Worm (Caenorhabditis elegans): ENCODE data around the gene Y51A2A.12.

Gene Y51A2A.12

DNA sequence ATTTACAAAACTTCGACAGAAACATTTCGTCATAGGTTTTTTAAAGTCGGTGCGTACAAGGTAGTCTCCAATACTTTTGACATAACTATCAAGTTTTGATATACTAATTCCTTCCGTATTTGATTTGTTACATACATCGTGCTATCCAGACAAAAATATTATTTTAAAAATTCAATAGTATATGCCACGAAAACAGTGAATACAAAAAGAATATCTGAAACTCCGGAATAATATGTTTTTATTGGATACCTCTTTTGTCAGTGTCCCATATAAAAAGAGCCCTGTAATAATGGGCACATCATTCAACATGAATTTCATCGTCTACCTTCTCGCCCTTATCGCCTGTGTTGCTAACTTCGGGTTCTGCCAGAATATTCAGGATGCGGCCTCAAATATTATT is at the start of gene Y51A2A.12:
Gene Y51A2A.12 (plus strand): TSS at position 301 of the 400 bp plus-strand sequence.
- no peak for TF ChIP-seq nhr-129 (tag; optimal IDR thresholded peaks at IDR 0.05)
- TF ChIP-seq sma-3 (GFP tag; optimal IDR thresholded peaks at IDR 0.05) = no peak
- TF ChIP-seq nhr-11 (tag; optimal IDR thresholded peaks at IDR 0.05) = no peak
- TF ChIP-seq sma-9 (GFP tag; optimal IDR thresholded peaks at IDR 0.05) = no peak
- no peak for TF ChIP-seq sma-9 (tag; optimal IDR thresholded peaks at IDR 0.05)
- no peak for TF ChIP-seq elt-1 (tag; optimal IDR thresholded peaks at IDR 0.05)
- no peak for TF ChIP-seq F13H6.1 (tag; optimal IDR thresholded peaks at IDR 0.05)
- TF ChIP-seq lin-39 (tag; optimal IDR thresholded peaks at IDR 0.05) = no peak
- TF ChIP-seq nhr-77 (tag; optimal IDR thresholded peaks at IDR 0.05) = no peak
- no peak for TF ChIP-seq peb-1 (tag; optimal IDR thresholded peaks at IDR 0.05)
- TF ChIP-seq ceh-16 (tag; optimal IDR thresholded peaks at IDR 0.05) = no peak
- TF ChIP-seq elt-3 (tag; optimal IDR thresholded peaks at IDR 0.05) = no peak
- no peak for TF ChIP-seq nhr-25 (tag; optimal IDR thresholded peaks at IDR 0.05)
- TF ChIP-seq fos-1 (tag; optimal IDR thresholded peaks at IDR 0.05) = no peak
- no peak for TF ChIP-seq Y55F3AM.14 (GFP tag; optimal IDR thresholded peaks at IDR 0.05)
- no peak for TF ChIP-seq lsy-2 (tag; optimal IDR thresholded peaks at IDR 0.05)
- TF ChIP-seq mbf-1 (tag; optimal IDR thresholded peaks at IDR 0.05) = no peak
- TF ChIP-seq nhr-6 (tag; optimal IDR thresholded peaks at IDR 0.05) = no peak
- TF ChIP-seq nhr-10 (tag; optimal IDR thresholded peaks at IDR 0.05) = no peak
- no peak for TF ChIP-seq ceh-82 (tag; optimal IDR thresholded peaks at IDR 0.05)
- no peak for TF ChIP-seq skn-1 (tag; optimal IDR thresholded peaks at IDR 0.05)

DNA sequence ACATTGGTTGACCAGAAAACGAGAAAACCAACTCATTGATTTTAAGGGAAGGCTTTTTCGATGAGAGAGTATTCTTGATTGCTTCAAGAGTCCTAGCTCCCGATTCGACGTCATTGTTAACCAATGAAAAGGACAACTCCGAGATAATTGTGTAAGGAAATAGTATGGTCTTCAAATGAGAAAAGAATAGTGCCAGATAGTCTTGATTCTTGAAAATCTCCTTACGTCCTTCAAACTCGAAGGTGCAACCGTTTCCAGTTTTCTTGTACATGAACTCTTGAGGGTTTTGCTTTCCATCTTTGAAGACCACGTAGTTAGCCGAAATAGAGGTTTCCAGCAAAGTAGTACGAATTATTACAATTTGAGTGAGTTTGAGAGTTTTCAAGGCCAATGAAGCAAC is 49.2 kb upstream of the Y51A2A.12 start:
- TF ChIP-seq dmd-4 (tag; optimal IDR thresholded peaks at IDR 0.05) (no peak), blmp-1 (tag; optimal IDR thresholded peaks at IDR 0.05; ENCODE audit: insufficient read depth) (no peak), sem-4 (tag; optimal IDR thresholded peaks at IDR 0.05) (no peak), unc-55 (GFP tag; optimal IDR thresholded peaks at IDR 0.05) (no peak), sma-9 (GFP tag; optimal IDR thresholded peaks at IDR 0.05) (no peak), sma-9 (tag; optimal IDR thresholded peaks at IDR 0.05) (no peak), alr-1 (tag; optimal IDR thresholded peaks at IDR 0.05) (no peak), nhr-10 (tag; optimal IDR thresholded peaks at IDR 0.05) (no peak), elt-1 (tag; optimal IDR thresholded peaks at IDR 0.05) (no peak), C34F6.9 (tag; optimal IDR thresholded peaks at IDR 0.05) (no peak), ztf-1 (GFP tag; conservative IDR thresholded peaks at IDR 0.05) (no peak), mbf-1 (tag; optimal IDR thresholded peaks at IDR 0.05) (no peak), aly-2 (tag; optimal IDR thresholded peaks at IDR 0.05) (no peak), lin-13 (GFP tag; optimal IDR thresholded peaks at IDR 0.05) (no peak), gmeb-1 (tag; optimal IDR thresholded peaks at IDR 0.05) (no peak), F13H6.1 (tag; optimal IDR thresholded peaks at IDR 0.05) (no peak), lin-39 (tag; optimal IDR thresholded peaks at IDR 0.05) (no peak), nhr-6 (tag; optimal IDR thresholded peaks at IDR 0.05) (no peak), elt-3 (tag; optimal IDR thresholded peaks at IDR 0.05) (no peak), fos-1 (tag; optimal IDR thresholded peaks at IDR 0.05) (no peak)

- no peak for TF ChIP-seq lin-39 (tag; optimal IDR thresholded peaks at IDR 0.05)
- TF ChIP-seq nhr-25 (tag; optimal IDR thresholded peaks at IDR 0.05) = no peak
- peak; percentile 22 for TF ChIP-seq fos-1 (tag; optimal IDR thresholded peaks at IDR 0.05)
These were observed 48.0 kb upstream of the Y51A2A.12 start for ce11 chrV:18244408-18244807.

- TF ChIP-seq aly-2 (tag; optimal IDR thresholded peaks at IDR 0.05) (no peak), fos-1 (tag; optimal IDR thresholded peaks at IDR 0.05) (peak; percentile 79)
These were observed 46.3 kb upstream of the Y51A2A.12 start for ce11 chrV:18246077-18246476.

- no peak for TF ChIP-seq ztf-4 (tag; optimal IDR thresholded peaks at IDR 0.05)
- no peak for TF ChIP-seq ZK546.5 (tag; optimal IDR thresholded peaks at IDR 0.05)
- TF ChIP-seq unc-39 (tag; optimal IDR thresholded peaks at IDR 0.05) = no peak
- no peak for TF ChIP-seq sem-4 (tag; optimal IDR thresholded peaks at IDR 0.05)
- TF ChIP-seq crh-2 (tag; optimal IDR thresholded peaks at IDR 0.05) = peak; percentile 4
- TF ChIP-seq fos-1 (tag; optimal IDR thresholded peaks at IDR 0.05) = peak; percentile 73
These were observed 40.2 kb upstream of the Y51A2A.12 start, which contains the start of gene R10E8.1 for ce11 chrV:18252239-18252638. Gene R10E8.1, minus strand, starts transcription at chrV:18252416.

Measured in whole organism, L2 larva.